Fruit fly (Drosophila melanogaster): Measurements from ENCODE around the gene Msr-110.

DNA sequence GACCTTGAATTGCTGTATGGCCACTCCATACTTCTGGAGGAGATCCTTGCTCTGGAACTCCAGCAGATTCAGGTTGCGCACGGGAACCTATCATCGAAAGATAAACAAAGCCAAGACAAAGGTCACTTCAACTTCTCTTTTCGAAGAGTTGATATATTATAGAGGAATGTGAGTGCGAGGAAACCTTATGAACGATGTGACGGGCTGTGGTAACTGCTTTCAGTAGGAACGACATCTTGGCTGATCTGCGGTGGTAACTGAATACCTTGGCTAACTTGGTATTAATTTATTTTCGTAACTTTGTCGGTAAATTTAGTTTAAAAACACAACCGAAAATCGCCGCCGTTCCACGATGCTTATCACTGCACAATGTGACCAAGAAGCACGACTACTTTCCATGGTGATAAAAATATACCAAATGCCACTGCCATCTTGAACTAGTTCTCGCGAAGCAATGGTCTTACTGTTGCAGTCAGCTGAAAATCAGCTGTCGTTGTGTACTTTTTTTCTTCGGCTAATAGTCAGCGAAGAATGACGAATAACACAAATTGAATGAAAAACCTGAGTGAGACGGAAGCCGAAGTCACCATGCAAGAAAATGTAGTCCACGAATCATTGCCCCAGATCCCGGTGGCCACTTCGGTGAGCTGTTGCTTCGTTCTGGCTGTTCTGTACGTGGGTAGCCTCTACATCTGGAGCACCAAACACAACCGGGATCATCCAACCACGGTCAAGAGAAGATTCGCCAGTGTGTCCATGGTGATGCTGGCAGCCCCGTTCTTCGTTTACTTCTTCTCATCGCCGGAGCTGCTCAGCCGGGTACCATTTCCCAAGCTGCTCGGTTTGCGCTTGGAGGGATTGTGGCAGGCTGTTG, 13.6 kb downstream of the Msr-110 start, which contains the start of the genes ScsbetaG and Sras:
- TF ChIP-seq insv (optimal IDR thresholded peaks at IDR 0.05) (no peak), Sin3A (optimal IDR thresholded peaks at IDR 0.05) (no peak), Myc (optimal IDR thresholded peaks at IDR 0.05) (no peak), h (optimal IDR thresholded peaks at IDR 0.05) (no peak)

All from Kc167 (cell line).